Worm (Caenorhabditis elegans): ENCODE measurements around the gene F33E11.3.

F33E11.3 gene

DNA sequence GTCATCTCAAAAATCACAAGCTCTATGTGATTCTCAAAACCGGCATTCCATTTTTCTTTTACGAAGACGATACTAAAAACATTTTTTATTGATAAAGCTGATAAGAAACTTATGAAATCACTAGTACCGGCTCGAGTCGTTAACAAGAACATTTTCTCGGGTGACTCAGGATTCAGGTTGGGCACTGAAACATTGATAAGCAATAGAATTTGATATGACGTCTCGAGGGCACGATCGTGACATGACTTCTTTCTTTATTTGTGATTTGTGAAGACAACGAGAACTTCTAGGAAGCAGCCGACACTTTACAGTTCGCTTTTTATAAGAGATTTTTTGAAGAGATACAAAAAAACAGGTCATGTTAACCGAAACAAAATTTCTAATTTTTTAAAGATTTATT, 29.2 kb upstream of the F33E11.3 start:
- TF ChIP-seq T22C8.4 (GFP tag; IDR thresholded peaks at IDR 0.05) (no peak), flt-1 (GFP tag; IDR thresholded peaks at IDR 0.05) (no peak), tab-1 (GFP tag; IDR thresholded peaks at IDR 0.05) (no peak), ztf-23 (GFP tag; IDR thresholded peaks at IDR 0.05) (no peak), cog-1 (tag; optimal IDR thresholded peaks at IDR 0.05) (no peak), klf-2 (GFP tag; conservative IDR thresholded peaks at IDR 0.05) (no peak), ztf-29 (GFP tag; IDR thresholded peaks at IDR 0.05) (no peak), ref-1 (GFP tag; conservative IDR thresholded peaks at IDR 0.05) (no peak), med-1 (GFP tag; optimal IDR thresholded peaks at IDR 0.05; ENCODE audit: insufficient read depth) (no peak)

DNA sequence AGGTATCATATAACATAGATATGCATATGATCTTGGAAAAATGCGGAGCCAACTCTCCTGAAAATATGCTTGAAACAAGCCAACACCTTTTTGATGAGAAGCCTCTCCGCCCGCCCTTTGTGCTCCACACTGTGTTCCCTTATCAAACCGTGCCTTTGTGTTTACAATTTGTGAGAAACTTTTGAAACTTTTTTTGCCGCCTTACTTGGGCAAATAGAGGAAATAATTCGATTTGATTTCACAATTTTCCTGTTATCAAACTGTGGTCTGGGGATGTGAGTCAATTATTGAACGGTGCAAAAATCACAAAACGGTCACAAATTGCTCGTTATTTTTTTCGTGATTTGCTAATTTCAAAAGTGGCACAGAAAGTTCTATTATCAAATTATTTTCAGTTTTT, 28.1 kb upstream of the F33E11.3 start:
- no peak for TF ChIP-seq ref-1 (GFP tag; conservative IDR thresholded peaks at IDR 0.05)
- TF ChIP-seq tab-1 (GFP tag; IDR thresholded peaks at IDR 0.05), result no peak
- no peak for TF ChIP-seq med-1 (GFP tag; optimal IDR thresholded peaks at IDR 0.05; ENCODE audit: insufficient read depth)
- no peak for TF ChIP-seq ztf-29 (GFP tag; IDR thresholded peaks at IDR 0.05)
- no peak for TF ChIP-seq cog-1 (tag; optimal IDR thresholded peaks at IDR 0.05)
- no peak for TF ChIP-seq T22C8.4 (GFP tag; IDR thresholded peaks at IDR 0.05)
- no peak for TF ChIP-seq flt-1 (GFP tag; IDR thresholded peaks at IDR 0.05)
- TF ChIP-seq klf-2 (GFP tag; conservative IDR thresholded peaks at IDR 0.05), result no peak
- no peak for TF ChIP-seq ztf-23 (GFP tag; IDR thresholded peaks at IDR 0.05)

DNA sequence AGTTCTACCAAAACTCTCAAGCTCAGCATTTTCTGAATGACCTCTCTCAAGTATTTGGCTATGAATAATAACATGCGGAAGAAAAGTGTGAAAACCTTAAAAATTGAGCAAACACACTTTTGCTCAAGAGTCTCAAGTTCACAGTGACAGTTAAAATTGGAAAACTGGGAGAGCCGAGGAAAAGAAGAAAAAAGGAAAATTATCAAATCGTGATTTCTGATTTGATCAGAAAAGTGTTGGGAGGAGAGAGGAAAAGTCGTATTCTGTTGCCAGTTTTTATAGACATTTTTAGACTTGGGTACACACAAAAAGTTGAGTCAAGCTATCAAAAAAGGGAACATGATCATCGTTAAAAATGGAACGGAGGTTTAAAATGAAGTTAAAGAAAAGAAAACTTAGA, 26.7 kb upstream of the F33E11.3 start:
- TF ChIP-seq med-1 (GFP tag; optimal IDR thresholded peaks at IDR 0.05; ENCODE audit: insufficient read depth) (no peak), cog-1 (tag; optimal IDR thresholded peaks at IDR 0.05) (no peak), ztf-29 (GFP tag; IDR thresholded peaks at IDR 0.05) (no peak), ref-1 (GFP tag; conservative IDR thresholded peaks at IDR 0.05) (no peak), ztf-23 (GFP tag; IDR thresholded peaks at IDR 0.05) (no peak), flt-1 (GFP tag; IDR thresholded peaks at IDR 0.05) (no peak), T22C8.4 (GFP tag; IDR thresholded peaks at IDR 0.05) (no peak), klf-2 (GFP tag; conservative IDR thresholded peaks at IDR 0.05) (no peak), tab-1 (GFP tag; IDR thresholded peaks at IDR 0.05) (no peak)

DNA sequence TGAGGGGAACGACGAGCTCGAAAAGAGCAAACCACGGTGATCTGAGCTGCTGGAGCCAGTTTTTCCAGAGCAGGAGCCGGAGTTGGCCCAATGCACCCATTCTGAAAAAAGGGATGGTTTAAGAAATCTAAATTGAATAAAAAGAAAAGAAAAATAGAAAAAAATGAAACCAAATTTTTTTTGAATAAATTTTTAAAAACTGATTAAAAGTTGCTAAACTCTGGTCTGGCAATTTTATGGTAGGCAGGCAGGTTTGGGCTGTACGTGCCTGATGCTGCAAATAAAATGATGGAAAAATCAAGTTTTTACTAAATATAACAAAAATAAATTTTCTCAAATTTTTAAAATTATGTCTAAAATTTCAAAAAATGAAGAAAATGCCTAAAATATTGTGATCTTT, 26.1 kb upstream of the F33E11.3 start, which contains the start of gene abt-4:
Gene abt-4 (minus strand): TSS at position 101 of the 400 bp plus-strand sequence.
- TF ChIP-seq T22C8.4 (GFP tag; IDR thresholded peaks at IDR 0.05) (no peak), ref-1 (GFP tag; conservative IDR thresholded peaks at IDR 0.05) (no peak), tab-1 (GFP tag; IDR thresholded peaks at IDR 0.05) (no peak), klf-2 (GFP tag; conservative IDR thresholded peaks at IDR 0.05) (no peak)

DNA sequence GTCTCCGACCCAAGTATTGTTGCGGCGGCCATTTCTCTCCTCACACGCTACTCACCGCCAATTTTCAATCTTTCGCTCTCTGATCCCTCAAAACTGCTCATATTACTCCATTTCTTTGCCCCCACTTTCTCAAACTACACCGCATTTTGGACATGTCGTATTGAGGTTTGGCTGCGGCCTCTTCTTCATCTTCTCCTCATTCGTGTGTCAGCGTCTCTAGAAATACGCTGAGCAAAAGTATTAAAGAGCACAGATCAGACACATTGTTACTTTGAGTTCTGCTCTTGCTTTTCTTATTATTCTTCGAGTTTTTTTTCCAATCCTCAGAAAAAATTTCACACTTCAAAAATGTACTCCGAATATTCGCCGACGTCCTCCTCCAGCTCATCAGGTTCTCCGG, 15.5 kb upstream of the F33E11.3 start:
- TF ChIP-seq T22C8.4 (GFP tag; IDR thresholded peaks at IDR 0.05) (no peak), ztf-29 (GFP tag; IDR thresholded peaks at IDR 0.05) (no peak), med-1 (GFP tag; optimal IDR thresholded peaks at IDR 0.05; ENCODE audit: insufficient read depth) (no peak), cog-1 (tag; optimal IDR thresholded peaks at IDR 0.05) (no peak), tab-1 (GFP tag; IDR thresholded peaks at IDR 0.05) (no peak), ztf-23 (GFP tag; IDR thresholded peaks at IDR 0.05) (no peak), klf-2 (GFP tag; conservative IDR thresholded peaks at IDR 0.05) (no peak), flt-1 (GFP tag; IDR thresholded peaks at IDR 0.05) (no peak), ref-1 (GFP tag; conservative IDR thresholded peaks at IDR 0.05) (no peak)

DNA sequence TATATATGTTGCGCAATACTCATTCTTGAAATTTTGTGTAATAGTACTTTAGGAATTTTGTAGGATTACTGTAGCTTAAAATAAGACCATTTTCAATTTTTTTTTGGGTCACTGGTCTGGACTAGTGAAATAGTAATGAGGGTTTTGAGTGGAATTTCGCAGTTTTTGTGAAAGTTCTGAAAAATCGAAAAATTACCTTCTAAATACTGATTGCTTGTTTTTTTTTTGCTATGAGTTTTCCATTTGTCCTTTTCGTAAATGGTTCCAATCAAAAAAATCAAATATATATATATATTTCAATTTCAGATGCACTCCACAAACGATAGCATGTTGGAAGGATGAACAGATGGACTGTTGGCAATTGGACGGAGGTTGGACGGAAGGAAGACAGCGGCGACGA, 7.9 kb upstream of the F33E11.3 start, which contains the start of gene nhr-15:
Gene nhr-15 (plus strand): TSS at position 301 of the 400 bp plus-strand sequence.
- TF ChIP-seq T22C8.4 (GFP tag; IDR thresholded peaks at IDR 0.05) (no peak), ztf-29 (GFP tag; IDR thresholded peaks at IDR 0.05) (no peak), klf-2 (GFP tag; conservative IDR thresholded peaks at IDR 0.05) (no peak), med-1 (GFP tag; optimal IDR thresholded peaks at IDR 0.05; ENCODE audit: insufficient read depth) (no peak), ref-1 (GFP tag; conservative IDR thresholded peaks at IDR 0.05) (no peak), ztf-23 (GFP tag; IDR thresholded peaks at IDR 0.05) (no peak), tab-1 (GFP tag; IDR thresholded peaks at IDR 0.05) (no peak), cog-1 (tag; optimal IDR thresholded peaks at IDR 0.05) (no peak), flt-1 (GFP tag; IDR thresholded peaks at IDR 0.05) (no peak)

DNA sequence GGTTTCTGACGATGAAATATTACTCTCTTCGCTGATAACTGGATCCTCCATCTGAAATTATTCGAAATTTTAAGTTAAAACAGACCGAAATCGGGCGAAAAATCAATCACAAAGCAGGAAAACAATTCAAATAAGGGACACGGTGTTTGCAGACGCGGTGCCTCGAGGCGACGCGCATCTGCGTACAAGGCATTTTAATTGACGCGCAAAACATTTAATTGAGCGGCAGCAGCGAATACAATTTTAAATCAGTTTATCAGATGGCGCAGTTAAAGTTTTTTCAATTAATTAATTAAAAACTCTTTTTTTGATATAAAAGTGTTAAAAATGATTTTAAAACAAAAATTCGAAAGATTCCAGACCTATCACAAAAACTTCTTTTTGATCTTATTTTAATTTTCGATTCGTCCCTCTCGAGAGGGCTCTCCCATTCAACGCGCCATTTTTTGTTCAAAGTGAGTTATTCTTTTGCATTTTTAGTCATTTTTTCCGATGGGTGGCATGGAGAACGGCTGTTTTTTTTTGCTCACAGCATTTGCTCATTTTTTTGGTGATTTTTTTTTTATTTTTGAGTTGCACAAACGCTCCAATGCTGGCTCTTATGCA, 7.1 kb upstream of the F33E11.3 start, which contains the start of gene phf-10:
Gene phf-10 (minus strand): TSS at position 81 of the 606 bp plus-strand sequence.
- no peak for TF ChIP-seq cog-1 (tag; optimal IDR thresholded peaks at IDR 0.05)
- TF ChIP-seq T22C8.4 (GFP tag; IDR thresholded peaks at IDR 0.05), result no peak
- TF ChIP-seq tab-1 (GFP tag; IDR thresholded peaks at IDR 0.05), result no peak
- TF ChIP-seq med-1 (GFP tag; optimal IDR thresholded peaks at IDR 0.05; ENCODE audit: insufficient read depth), result no peak

DNA sequence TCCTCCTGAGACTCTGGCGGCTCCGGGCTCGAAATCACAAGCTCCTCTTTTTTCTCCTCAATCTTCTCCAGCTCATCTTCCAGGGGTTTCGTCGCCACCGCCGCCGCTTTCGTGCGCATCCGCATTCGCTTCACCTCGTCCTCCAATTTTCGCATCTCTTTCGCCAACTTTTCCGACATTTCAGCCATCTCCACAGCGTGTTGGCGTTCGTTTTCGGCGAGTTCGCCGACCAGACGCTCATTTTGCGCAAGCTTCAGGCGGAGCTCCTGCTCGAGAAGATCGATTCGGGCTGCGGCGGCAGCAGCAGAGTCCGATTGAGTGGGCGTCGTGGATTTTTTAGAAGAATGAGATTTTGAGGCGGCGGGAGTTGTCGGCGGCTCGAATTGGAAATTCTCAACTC, 1.2 kb downstream of the F33E11.3 start:
- TF ChIP-seq ztf-23 (GFP tag; IDR thresholded peaks at IDR 0.05), result no peak

DNA sequence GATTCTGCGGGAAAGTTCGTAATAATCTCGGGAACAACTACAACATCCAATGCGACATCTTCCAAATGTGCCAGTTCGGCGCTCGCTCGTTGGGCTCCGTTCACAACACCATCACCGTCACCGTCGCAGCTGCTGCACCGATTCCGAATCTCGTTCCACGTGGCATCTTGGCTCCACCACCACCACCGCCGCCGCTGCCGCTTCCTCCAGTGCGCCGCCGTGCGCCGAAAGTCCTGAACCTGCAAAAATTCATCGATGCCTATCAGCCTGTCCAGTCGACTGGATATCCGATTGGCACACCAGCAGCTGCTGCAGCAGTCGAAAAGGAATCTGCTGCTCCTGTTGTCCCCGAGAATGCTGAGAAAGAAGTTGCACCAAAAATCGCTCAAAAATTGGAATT, 6.1 kb downstream of the F33E11.3 start:
- no peak for TF ChIP-seq klf-2 (GFP tag; conservative IDR thresholded peaks at IDR 0.05)
- no peak for TF ChIP-seq ref-1 (GFP tag; conservative IDR thresholded peaks at IDR 0.05)
- TF ChIP-seq med-1 (GFP tag; optimal IDR thresholded peaks at IDR 0.05; ENCODE audit: insufficient read depth), result no peak
- TF ChIP-seq flt-1 (GFP tag; IDR thresholded peaks at IDR 0.05), result no peak
- TF ChIP-seq T22C8.4 (GFP tag; IDR thresholded peaks at IDR 0.05), result no peak
- TF ChIP-seq ztf-23 (GFP tag; IDR thresholded peaks at IDR 0.05), result no peak
- TF ChIP-seq cog-1 (tag; optimal IDR thresholded peaks at IDR 0.05), result no peak
- no peak for TF ChIP-seq tab-1 (GFP tag; IDR thresholded peaks at IDR 0.05)
- no peak for TF ChIP-seq ztf-29 (GFP tag; IDR thresholded peaks at IDR 0.05)

DNA sequence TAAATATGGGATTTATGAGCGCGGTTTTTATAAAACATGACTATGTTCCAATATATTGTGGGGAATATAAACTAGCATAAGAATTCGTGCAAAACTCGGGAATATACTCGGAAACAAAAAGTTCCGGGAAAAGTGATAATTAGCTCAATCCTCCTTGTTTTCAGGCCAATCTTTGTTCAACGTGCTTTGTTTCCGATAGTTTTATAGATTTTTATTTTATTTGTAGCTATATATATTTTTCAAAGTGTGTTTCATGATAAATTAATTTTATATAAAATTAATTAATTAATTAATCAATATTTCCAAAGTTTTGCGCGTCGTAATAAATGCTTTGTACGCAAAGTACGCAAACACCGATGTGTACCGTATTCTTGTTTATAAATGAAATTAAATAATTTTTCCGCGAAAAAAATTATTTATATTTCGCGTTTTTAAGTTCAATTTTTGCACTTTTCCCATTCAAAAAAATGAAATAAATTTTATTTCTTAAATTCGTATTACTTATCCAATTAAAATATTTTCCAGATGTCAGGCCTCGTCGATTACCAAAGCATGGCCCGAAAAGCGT, 7.0 kb downstream of the F33E11.3 start, which contains the start of gene F33E11.2:
Gene F33E11.2 (plus strand): TSS at position 524 of the 568 bp plus-strand sequence.
- TF ChIP-seq tab-1 (GFP tag; IDR thresholded peaks at IDR 0.05), result no peak
- TF ChIP-seq med-1 (GFP tag; optimal IDR thresholded peaks at IDR 0.05; ENCODE audit: insufficient read depth), result no peak
- TF ChIP-seq cog-1 (tag; optimal IDR thresholded peaks at IDR 0.05), result no peak
- no peak for TF ChIP-seq flt-1 (GFP tag; IDR thresholded peaks at IDR 0.05)
- TF ChIP-seq T22C8.4 (GFP tag; IDR thresholded peaks at IDR 0.05), result no peak
- TF ChIP-seq ztf-29 (GFP tag; IDR thresholded peaks at IDR 0.05), result no peak
- TF ChIP-seq ref-1 (GFP tag; conservative IDR thresholded peaks at IDR 0.05), result no peak
- TF ChIP-seq ztf-23 (GFP tag; IDR thresholded peaks at IDR 0.05), result no peak
- no peak for TF ChIP-seq klf-2 (GFP tag; conservative IDR thresholded peaks at IDR 0.05)
